Fruit fly (Drosophila melanogaster) whole organism: ENCODE measurements around the gene Appl.

Experiments used
- CG8478 ChIP-seq: fragments of >200 bp; optimal IDR thresholded peaks from 2 replicates; lab custom pipeline; 2018; ENCODE audit warnings: inconsistent platforms
- Dll ChIP-seq: fragments of >200 bp; optimal IDR thresholded peaks from 2 replicates; lab custom pipeline; 2017
- pan ChIP-seq: fragments of >200 bp; optimal IDR thresholded peaks from 2 replicates; lab custom pipeline; 2017
- usp ChIP-seq: fragments of >200 bp; optimal IDR thresholded peaks from 2 replicates; lab custom pipeline; 2017; ENCODE audit warnings: missing biosample characterization, missing genetic modification characterization, mixed read lengths

dm6 chrX:542069-542468 lies 11.8 kb downstream of the Appl start:
- TF ChIP-seq pan, result no peak
- no peak for TF ChIP-seq Dll
- no peak for TF ChIP-seq CG8478 (lab: Kevin White, UChicago)
- no peak for TF ChIP-seq usp
